Worm (Caenorhabditis elegans): ENCODE measurements around the gene F54D12.10.

DNA sequence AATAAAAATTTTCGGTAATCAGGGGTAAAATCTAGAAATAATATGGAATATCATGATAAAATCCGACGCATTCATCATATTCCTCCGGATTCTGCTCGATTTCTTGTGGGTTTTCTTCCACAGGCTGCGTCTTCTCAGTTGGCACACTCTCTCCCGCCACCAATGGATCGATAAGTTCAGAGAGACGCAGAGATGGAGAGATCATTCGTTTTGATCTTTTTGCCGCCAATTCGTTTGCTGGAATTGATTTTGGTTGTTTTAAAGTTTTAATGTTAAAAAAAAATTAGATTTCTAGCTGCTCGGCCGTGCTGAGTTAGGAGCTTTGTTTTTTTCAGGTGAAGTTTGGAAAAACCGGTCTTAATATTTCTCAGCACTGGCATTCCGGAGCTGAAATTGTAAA is 20.9 kb downstream of the F54D12.10 start:
- TF ChIP-seq lin-13 (tag; optimal IDR thresholded peaks at IDR 0.05) (no peak), nhr-12 (tag; optimal IDR thresholded peaks at IDR 0.05) (no peak), lsy-2 (tag; optimal IDR thresholded peaks at IDR 0.05) (no peak), pha-4 (tag; optimal IDR thresholded peaks at IDR 0.05) (no peak)
